Worm (Caenorhabditis elegans): Measurements from ENCODE around the gene Y32B12A.5.
A peak's percentile ranks its signal among the peaks of the same experiment; 100 is the strongest.

Y32B12A.5 gene

ce11 chrV:16503164-16503563 is 15.8 kb upstream of the Y32B12A.5 start, which contains the start of gene F36D3.14:
TSS of gene F36D3.14 (minus strand) at chrV:16503264.
- TF ChIP-seq unc-120 (tag; optimal IDR thresholded peaks at IDR 0.05; ENCODE audit: poor library complexity, severe bottlenecking), result no peak
- no peak for TF ChIP-seq elt-3 (tag; optimal IDR thresholded peaks at IDR 0.05)
- no peak for TF ChIP-seq nhr-237 (tag; optimal IDR thresholded peaks at IDR 0.05)
- TF ChIP-seq unc-39 (tag; optimal IDR thresholded peaks at IDR 0.05), result no peak
- TF ChIP-seq M03D4.4 (tag; optimal IDR thresholded peaks at IDR 0.05), result no peak
- no peak for TF ChIP-seq sptf-1 (tag; optimal IDR thresholded peaks at IDR 0.05)
- TF ChIP-seq tbx-8 (GFP tag; optimal IDR thresholded peaks at IDR 0.05), result no peak
- TF ChIP-seq nhr-28 (tag; optimal IDR thresholded peaks at IDR 0.05), result no peak
- TF ChIP-seq nhr-76 (tag; optimal IDR thresholded peaks at IDR 0.05), result no peak
- TF ChIP-seq hlh-1 (tag; optimal IDR thresholded peaks at IDR 0.05), result no peak
- TF ChIP-seq snpc-4 (tag; optimal IDR thresholded peaks at IDR 0.05), result no peak
- no peak for TF ChIP-seq mab-5 (tag; optimal IDR thresholded peaks at IDR 0.05)
- TF ChIP-seq nhr-2 (tag; optimal IDR thresholded peaks at IDR 0.05), result no peak
- no peak for TF ChIP-seq ztf-11 (tag; optimal IDR thresholded peaks at IDR 0.05)
- no peak for TF ChIP-seq flh-1 (GFP tag; optimal IDR thresholded peaks at IDR 0.05)
- no peak for TF ChIP-seq cnd-1 (tag; optimal IDR thresholded peaks at IDR 0.05)

ce11 chrV:16499006-16499405 is 11.6 kb upstream of the Y32B12A.5 start, which contains the start of gene F36D3.1:
TSS of gene F36D3.1 (plus strand) at chrV:16499352.
- peak; percentile 34 for TF ChIP-seq pha-4 (tag; optimal IDR thresholded peaks at IDR 0.05)
- TF ChIP-seq lsy-2 (tag; optimal IDR thresholded peaks at IDR 0.05), result peak; percentile 45
- peak; percentile 20 for TF ChIP-seq ces-1 (GFP tag; optimal IDR thresholded peaks at IDR 0.05)
- TF ChIP-seq hlh-1 (tag; optimal IDR thresholded peaks at IDR 0.05), result peak; percentile 50
- no peak for TF ChIP-seq nhr-2 (tag; optimal IDR thresholded peaks at IDR 0.05)
- TF ChIP-seq mep-1 (tag; optimal IDR thresholded peaks at IDR 0.05), result peak; percentile 44
- no peak for TF ChIP-seq nhr-12 (tag; optimal IDR thresholded peaks at IDR 0.05)

ce11 chrV:16497504-16497903 is 10.1 kb upstream of the Y32B12A.5 start, which contains the start of gene srh-136:
TSS of gene srh-136 (minus strand) at chrV:16497596.
- TF ChIP-seq ham-2 (GFP tag; optimal IDR thresholded peaks at IDR 0.05), result no peak
- no peak for TF ChIP-seq mls-2 (tag; optimal IDR thresholded peaks at IDR 0.05)
- TF ChIP-seq nhr-12 (tag; optimal IDR thresholded peaks at IDR 0.05), result no peak
- TF ChIP-seq lin-32 (GFP tag; optimal IDR thresholded peaks at IDR 0.05), result no peak
- no peak for TF ChIP-seq bed-3 (GFP tag; optimal IDR thresholded peaks at IDR 0.05)
- TF ChIP-seq nhr-2 (tag; optimal IDR thresholded peaks at IDR 0.05), result no peak
- no peak for TF ChIP-seq blmp-1 (tag; optimal IDR thresholded peaks at IDR 0.05)
- no peak for TF ChIP-seq ceh-43 (GFP tag; optimal IDR thresholded peaks at IDR 0.05)
- TF ChIP-seq ztf-11 (tag; optimal IDR thresholded peaks at IDR 0.05), result no peak
- TF ChIP-seq mab-5 (tag; optimal IDR thresholded peaks at IDR 0.05), result no peak
- no peak for TF ChIP-seq elt-1 (tag; optimal IDR thresholded peaks at IDR 0.05; ENCODE audit: borderline replicate concordance, insufficient read depth)
- TF ChIP-seq tbx-8 (GFP tag; optimal IDR thresholded peaks at IDR 0.05), result no peak
- no peak for TF ChIP-seq nhr-28 (tag; optimal IDR thresholded peaks at IDR 0.05)
- no peak for TF ChIP-seq nhr-237 (tag; optimal IDR thresholded peaks at IDR 0.05)
- TF ChIP-seq sptf-1 (tag; optimal IDR thresholded peaks at IDR 0.05), result no peak
- TF ChIP-seq unc-120 (tag; optimal IDR thresholded peaks at IDR 0.05; ENCODE audit: poor library complexity, severe bottlenecking), result no peak
- TF ChIP-seq sem-2 (GFP tag; optimal IDR thresholded peaks at IDR 0.05), result no peak
- TF ChIP-seq ceh-83 (GFP tag; optimal IDR thresholded peaks at IDR 0.05), result no peak

ce11 chrV:16494359-16494758 is 7.0 kb upstream of the Y32B12A.5 start, which contains the start of gene comt-2:
TSS of gene comt-2 (minus strand) at chrV:16494489.
- no peak for TF ChIP-seq nhr-2 (tag; optimal IDR thresholded peaks at IDR 0.05)
- no peak for TF ChIP-seq unc-39 (tag; optimal IDR thresholded peaks at IDR 0.05)
- TF ChIP-seq nhr-237 (tag; optimal IDR thresholded peaks at IDR 0.05), result no peak
- TF ChIP-seq elt-1 (tag; optimal IDR thresholded peaks at IDR 0.05; ENCODE audit: borderline replicate concordance, insufficient read depth), result no peak
- no peak for TF ChIP-seq pha-4 (tag; optimal IDR thresholded peaks at IDR 0.05)
- no peak for TF ChIP-seq tbx-8 (GFP tag; optimal IDR thresholded peaks at IDR 0.05)
- TF ChIP-seq drap-1 (GFP tag; optimal IDR thresholded peaks at IDR 0.05), result no peak
- TF ChIP-seq snpc-4 (tag; optimal IDR thresholded peaks at IDR 0.05), result no peak
- no peak for TF ChIP-seq hlh-1 (tag; optimal IDR thresholded peaks at IDR 0.05)
- TF ChIP-seq ceh-83 (GFP tag; optimal IDR thresholded peaks at IDR 0.05), result no peak
- no peak for TF ChIP-seq bed-3 (GFP tag; optimal IDR thresholded peaks at IDR 0.05)
- no peak for TF ChIP-seq ceh-39 (tag; optimal IDR thresholded peaks at IDR 0.05)

All from whole organism, mixed stage, embryonic.